Worm (Caenorhabditis elegans): ENCODE measurements around the gene cah-5.

The cah-5 gene

DNA sequence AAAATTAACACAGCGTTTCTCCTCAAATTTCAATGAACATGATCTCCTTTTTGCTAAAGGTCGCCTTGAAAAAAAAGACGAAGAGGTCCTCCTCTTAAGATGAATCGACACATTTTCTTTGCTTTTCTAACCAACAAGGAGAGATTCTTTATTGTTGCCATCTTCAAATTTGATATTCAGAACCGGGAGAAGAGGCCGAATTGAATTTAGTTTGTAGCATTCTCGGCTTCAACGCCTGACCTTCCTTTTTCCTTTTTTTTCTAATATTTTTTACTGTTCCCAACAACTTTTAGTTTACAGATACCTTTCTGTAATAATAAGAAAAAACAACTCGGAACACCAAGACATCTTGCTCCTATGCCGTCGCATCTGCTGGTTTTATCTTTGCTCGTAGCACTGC lies at the start of gene cah-5:
cah-5 (plus strand) TSS at position 301 of the 400 bp plus-strand sequence.
- TF ChIP-seq ztf-1 (GFP tag; conservative IDR thresholded peaks at IDR 0.05) (no peak), crh-2 (tag; optimal IDR thresholded peaks at IDR 0.05) (no peak), unc-55 (GFP tag; optimal IDR thresholded peaks at IDR 0.05) (no peak), nhr-12 (tag; optimal IDR thresholded peaks at IDR 0.05) (no peak), ztf-11 (tag; optimal IDR thresholded peaks at IDR 0.05) (no peak), F13H6.1 (tag; optimal IDR thresholded peaks at IDR 0.05) (no peak), skn-1 (tag; optimal IDR thresholded peaks at IDR 0.05) (no peak), nhr-129 (tag; optimal IDR thresholded peaks at IDR 0.05) (no peak), gmeb-1 (tag; optimal IDR thresholded peaks at IDR 0.05) (no peak), unc-62 (GFP tag; optimal IDR thresholded peaks at IDR 0.05) (no peak), sma-9 (GFP tag; optimal IDR thresholded peaks at IDR 0.05) (no peak), sma-9 (tag; optimal IDR thresholded peaks at IDR 0.05) (no peak)

DNA sequence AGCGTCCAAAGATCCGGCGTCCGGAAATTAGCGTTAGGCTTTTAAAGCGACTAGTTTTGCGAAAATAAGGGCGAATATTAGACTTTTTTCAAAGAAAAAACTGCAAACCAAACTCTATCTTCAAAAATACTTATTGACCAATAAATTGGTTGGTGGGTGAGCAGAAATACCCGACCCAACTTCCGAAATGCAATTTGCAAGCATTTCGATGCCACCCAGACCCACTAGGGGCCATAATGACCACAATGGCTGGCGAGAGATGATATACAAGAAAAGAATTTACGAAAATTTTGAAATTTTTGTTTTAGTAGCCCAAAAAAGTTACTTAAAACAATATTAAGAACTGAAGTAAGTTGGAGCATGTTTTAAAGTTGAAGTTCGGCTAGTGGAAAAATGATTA lies 49.7 kb upstream of the cah-5 start:
- TF ChIP-seq aly-2 (tag; optimal IDR thresholded peaks at IDR 0.05): no peak
- no peak for TF ChIP-seq Y55F3AM.14 (GFP tag; optimal IDR thresholded peaks at IDR 0.05)
- TF ChIP-seq zag-1 (tag; optimal IDR thresholded peaks at IDR 0.05): no peak
- no peak for TF ChIP-seq egl-27 (tag; optimal IDR thresholded peaks at IDR 0.05)
- no peak for TF ChIP-seq unc-55 (GFP tag; optimal IDR thresholded peaks at IDR 0.05)
- no peak for TF ChIP-seq nhr-11 (tag; optimal IDR thresholded peaks at IDR 0.05)
- TF ChIP-seq C34F6.9 (tag; optimal IDR thresholded peaks at IDR 0.05): no peak
- TF ChIP-seq nhr-25 (tag; optimal IDR thresholded peaks at IDR 0.05): no peak
- no peak for TF ChIP-seq nhr-23 (tag; optimal IDR thresholded peaks at IDR 0.05)
- TF ChIP-seq nhr-12 (tag; optimal IDR thresholded peaks at IDR 0.05): no peak
- TF ChIP-seq elt-3 (tag; optimal IDR thresholded peaks at IDR 0.05): no peak

DNA sequence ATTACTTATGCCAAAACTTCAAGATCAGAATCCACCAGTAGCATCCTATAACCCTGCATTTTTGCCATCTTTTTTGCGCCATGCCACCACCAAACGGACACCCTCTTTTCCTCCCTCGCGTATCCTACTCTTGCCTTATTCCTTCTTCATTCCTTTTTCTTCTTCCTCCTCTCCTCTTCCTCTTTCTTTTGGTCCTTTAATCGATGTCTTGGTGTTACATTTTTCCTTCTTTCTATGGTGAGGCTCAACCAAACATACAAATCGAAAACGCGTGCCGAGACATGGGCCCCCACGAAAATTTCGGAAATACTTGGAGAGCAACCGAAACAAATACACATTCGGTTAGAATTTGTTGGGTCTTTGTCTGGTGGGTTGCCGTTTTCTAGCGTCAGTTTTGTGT lies 48.5 kb upstream of the cah-5 start:
- TF ChIP-seq nhr-6 (tag; optimal IDR thresholded peaks at IDR 0.05) (no peak), ztf-4 (tag; optimal IDR thresholded peaks at IDR 0.05) (no peak), C34F6.9 (tag; optimal IDR thresholded peaks at IDR 0.05) (peak; percentile 34), elt-1 (tag; optimal IDR thresholded peaks at IDR 0.05) (no peak), nhr-12 (tag; optimal IDR thresholded peaks at IDR 0.05) (no peak), ama-1 (optimal IDR thresholded peaks at IDR 0.05) (no peak), mdl-1 (tag; optimal IDR thresholded peaks at IDR 0.05) (no peak), ceh-82 (tag; optimal IDR thresholded peaks at IDR 0.05) (no peak), gmeb-1 (tag; optimal IDR thresholded peaks at IDR 0.05) (no peak), nhr-23 (tag; optimal IDR thresholded peaks at IDR 0.05) (no peak), sem-4 (tag; optimal IDR thresholded peaks at IDR 0.05) (no peak), lin-13 (GFP tag; optimal IDR thresholded peaks at IDR 0.05) (no peak), peb-1 (tag; optimal IDR thresholded peaks at IDR 0.05) (no peak), alr-1 (tag; optimal IDR thresholded peaks at IDR 0.05) (no peak), Y55F3AM.14 (GFP tag; optimal IDR thresholded peaks at IDR 0.05) (no peak), blmp-1 (tag; optimal IDR thresholded peaks at IDR 0.05; ENCODE audit: insufficient read depth) (no peak), lin-39 (tag; optimal IDR thresholded peaks at IDR 0.05) (no peak), zag-1 (tag; optimal IDR thresholded peaks at IDR 0.05) (peak; percentile 29), nhr-77 (tag; optimal IDR thresholded peaks at IDR 0.05) (no peak), F13H6.1 (tag; optimal IDR thresholded peaks at IDR 0.05) (no peak), unc-55 (GFP tag; optimal IDR thresholded peaks at IDR 0.05) (peak; percentile 52), nhr-129 (tag; optimal IDR thresholded peaks at IDR 0.05) (peak; percentile 33), sma-9 (GFP tag; optimal IDR thresholded peaks at IDR 0.05) (no peak), sma-9 (tag; optimal IDR thresholded peaks at IDR 0.05) (no peak), lsy-2 (tag; optimal IDR thresholded peaks at IDR 0.05) (peak in 1 of 2 experiments; percentile 4), elt-3 (tag; optimal IDR thresholded peaks at IDR 0.05) (no peak), nhr-11 (tag; optimal IDR thresholded peaks at IDR 0.05) (no peak), unc-39 (tag; optimal IDR thresholded peaks at IDR 0.05) (no peak), fos-1 (tag; optimal IDR thresholded peaks at IDR 0.05) (no peak), mbf-1 (tag; optimal IDR thresholded peaks at IDR 0.05) (no peak), nhr-237 (tag; optimal IDR thresholded peaks at IDR 0.05) (no peak), ceh-16 (tag; optimal IDR thresholded peaks at IDR 0.05) (no peak), sma-3 (GFP tag; optimal IDR thresholded peaks at IDR 0.05) (no peak), nhr-21 (tag; optimal IDR thresholded peaks at IDR 0.05) (no peak), dmd-4 (tag; optimal IDR thresholded peaks at IDR 0.05) (no peak), snpc-4 (tag; optimal IDR thresholded peaks at IDR 0.05) (no peak), mab-5 (tag; optimal IDR thresholded peaks at IDR 0.05) (peak; percentile 45), R02D3.7 (tag; optimal IDR thresholded peaks at IDR 0.05) (no peak), crh-2 (tag; optimal IDR thresholded peaks at IDR 0.05) (peak; percentile 27), ZK546.5 (tag; optimal IDR thresholded peaks at IDR 0.05) (no peak)
